Worm (Caenorhabditis elegans): Measurements from ENCODE around the gene K02F6.3.

The K02F6.3 gene

ce11 chrII:2504431-2504928 is 41.5 kb upstream of the K02F6.3 start, which contains the start of gene gbas-1:
gbas-1 (plus strand) TSS chrII:2504878.
- TF ChIP-seq Y95B8A.8 (GFP tag; IDR thresholded peaks at IDR 0.05) (no peak), let-526 (GFP tag; IDR thresholded peaks at IDR 0.05) (no peak), cebp-2 (GFP tag; IDR thresholded peaks at IDR 0.05) (no peak), hmg-1.2 (GFP tag; IDR thresholded peaks at IDR 0.05) (peak; percentile 95), dpl-1 (GFP tag; optimal IDR thresholded peaks at IDR 0.05) (peak; percentile 9), nhr-27 (tag; optimal IDR thresholded peaks at IDR 0.05) (no peak), lir-1 (GFP tag; conservative IDR thresholded peaks at IDR 0.05) (no peak), lin-35 (GFP tag; optimal IDR thresholded peaks at IDR 0.05) (peak in 1 of 3 experiments; percentile 47), athp-1 (tag; optimal IDR thresholded peaks at IDR 0.05) (no peak), lin-54 (GFP tag; optimal IDR thresholded peaks at IDR 0.05) (peak; percentile 41), atf-7 (tag; optimal IDR thresholded peaks at IDR 0.05) (no peak), C17E4.6 (GFP tag; IDR thresholded peaks at IDR 0.05) (no peak), lsl-1 (GFP tag; optimal IDR thresholded peaks at IDR 0.05) (peak; percentile 62), lin-26 (GFP tag; IDR thresholded peaks at IDR 0.05) (no peak), ets-4 (GFP tag; optimal IDR thresholded peaks at IDR 0.05) (no peak), efl-1 (GFP tag; optimal IDR thresholded peaks at IDR 0.05) (peak; percentile 32), mcd-1 (GFP tag; IDR thresholded peaks at IDR 0.05) (peak; percentile 85)

ce11 chrII:2518487-2518886 is 27.5 kb upstream of the K02F6.3 start:
- TF ChIP-seq zfh-2 (GFP tag; conservative IDR thresholded peaks at IDR 0.05) (peak; percentile 69), lsy-27 (tag; optimal IDR thresholded peaks at IDR 0.05; ENCODE audit: borderline replicate concordance, insufficient read depth) (no peak)

- TF ChIP-seq F23B12.7 (tag; optimal IDR thresholded peaks at IDR 0.05; ENCODE audit: insufficient read depth): no peak
- no peak for TF ChIP-seq let-526 (GFP tag; IDR thresholded peaks at IDR 0.05)
- no peak for TF ChIP-seq madf-3 (GFP tag; IDR thresholded peaks at IDR 0.05)
- TF ChIP-seq egrh-3 (GFP tag; IDR thresholded peaks at IDR 0.05): no peak
- no peak for TF ChIP-seq gei-17 (GFP tag; optimal IDR thresholded peaks at IDR 0.05)
- TF ChIP-seq K11D2.4 (GFP tag; IDR thresholded peaks at IDR 0.05): no peak
- no peak for TF ChIP-seq lsy-27 (tag; optimal IDR thresholded peaks at IDR 0.05; ENCODE audit: borderline replicate concordance, insufficient read depth)
- TF ChIP-seq lin-54 (GFP tag; optimal IDR thresholded peaks at IDR 0.05): no peak
These were observed 24.1 kb upstream of the K02F6.3 start, which contains the start of gene bath-13 for ce11 chrII:2521960-2522359. bath-13 (minus strand) TSS chrII:2522060.

DNA sequence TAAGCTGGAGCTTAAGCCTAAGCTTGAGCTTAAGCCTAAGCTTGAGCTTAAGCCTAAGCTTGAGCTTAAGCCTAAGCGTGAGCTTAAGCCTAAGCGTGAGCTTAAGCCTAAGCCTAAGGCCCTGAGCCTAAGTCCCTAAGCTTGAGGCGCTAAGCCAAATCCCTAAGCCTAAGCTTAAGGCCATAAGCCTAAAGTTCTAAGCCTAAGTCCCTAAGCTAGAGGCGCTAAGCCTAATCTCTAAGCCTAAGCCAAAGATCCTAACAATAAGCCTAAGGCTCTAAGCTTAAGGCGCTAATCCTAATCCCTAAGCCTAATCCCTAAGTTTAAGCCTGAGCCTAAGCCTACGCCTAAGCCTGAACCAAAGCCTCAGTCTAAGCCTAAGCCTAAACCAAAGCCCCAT is 20.4 kb upstream of the K02F6.3 start:
- TF ChIP-seq dpl-1 (GFP tag; optimal IDR thresholded peaks at IDR 0.05) (no peak), cebp-2 (GFP tag; IDR thresholded peaks at IDR 0.05) (no peak), lag-1 (GFP tag; IDR thresholded peaks at IDR 0.05) (no peak), ztf-3 (GFP tag; optimal IDR thresholded peaks at IDR 0.05) (no peak), F22D6.2 (tag; optimal IDR thresholded peaks at IDR 0.05) (no peak), unc-62 (GFP tag; optimal IDR thresholded peaks at IDR 0.05) (no peak), madf-6 (GFP tag; IDR thresholded peaks at IDR 0.05) (no peak), nhr-27 (tag; optimal IDR thresholded peaks at IDR 0.05) (no peak), mcd-1 (GFP tag; IDR thresholded peaks at IDR 0.05) (no peak), nhr-90 (tag; optimal IDR thresholded peaks at IDR 0.05) (no peak), sdz-38 (tag; optimal IDR thresholded peaks at IDR 0.05) (no peak), T26A5.8 (tag; optimal IDR thresholded peaks at IDR 0.05) (no peak), nhr-120 (GFP tag; IDR thresholded peaks at IDR 0.05) (no peak), F52B5.7 (tag; optimal IDR thresholded peaks at IDR 0.05) (no peak)

Measured in whole organism, young adult.